Fruit fly (Drosophila melanogaster) whole organism, embryonic: ENCODE results near the gene Msh6.

ENCODE experiments used
- Antp ChIP-seq: fragments of 200-800 bp; sonication (Bioruptor generic); optimal IDR thresholded peaks from 3 replicates; lab custom pipeline; 2016; ENCODE audit warnings: missing biosample characterization, missing genetic modification characterization
- Awh ChIP-seq: fragments of 200-800 bp; sonication (Bioruptor generic); IDR thresholded peaks from 2 replicates; pipeline ENCODE4, ENCODE4 v1.3.6; 2022; ENCODE audit warnings: missing biosample characterization, missing genetic modification characterization
- CG10366 ChIP-seq: fragments of 200-800 bp; sonication (Bioruptor generic); IDR thresholded peaks from 2 replicates; pipeline ENCODE4 v1.3.6; 2022; ENCODE audit warnings: missing biosample characterization, missing genetic modification characterization
- CG10959 ChIP-seq: fragments of 200-800 bp; sonication (Bioruptor generic); IDR thresholded peaks from 2 replicates; pipeline ENCODE4 v1.3.6; 2022; ENCODE audit warnings: missing biosample characterization, missing genetic modification characterization
- CG1233 ChIP-seq: fragments of 200-800 bp; sonication (Bioruptor generic); optimal IDR thresholded peaks from 4 replicates; lab custom pipeline; 2018; ENCODE audit warnings: missing biosample characterization, mild to moderate bottlenecking, missing genetic modification characterization
- CG12769 ChIP-seq: fragments of 200-800 bp; sonication (Bioruptor generic); optimal IDR thresholded peaks from 2 replicates; lab custom pipeline; 2019; ENCODE audit warnings: missing biosample characterization, mild to moderate bottlenecking, missing genetic modification characterization, moderate library complexity
- CG13424 ChIP-seq: fragments of 200-800 bp; sonication (Bioruptor generic); optimal IDR thresholded peaks from 2 replicates; lab custom pipeline; 2019; ENCODE audit warnings: missing biosample characterization, mild to moderate bottlenecking, missing genetic modification characterization, moderate library complexity
- CG14860 ChIP-seq: fragments of 200-800 bp; sonication (Bioruptor generic); IDR thresholded peaks from 3 replicates; pipeline ENCODE4 v1.3.6; 2022; ENCODE audit warnings: missing biosample characterization, missing genetic modification characterization; ENCODE audit not compliant: partially characterized antibody
- CG1602 ChIP-seq: fragments of 200-800 bp; sonication (Bioruptor generic); optimal IDR thresholded peaks from 3 replicates; lab custom pipeline; 2016; ENCODE audit warnings: missing biosample characterization, missing genetic modification characterization
- CG1647 ChIP-seq: fragments of 200-800 bp; sonication (Bioruptor generic); optimal IDR thresholded peaks from 3 replicates; lab custom pipeline; 2016; ENCODE audit warnings: missing biosample characterization, missing genetic modification characterization
- CG17328 ChIP-seq: fragments of 200-800 bp; sonication (Bioruptor generic); IDR thresholded peaks from 2 replicates; pipeline ENCODE4 v1.3.6; 2022; ENCODE audit warnings: missing biosample characterization, missing genetic modification characterization
- CG18262 ChIP-seq: fragments of 200-800 bp; optimal IDR thresholded peaks from 3 replicates; lab custom pipeline; 2019; ENCODE audit warnings: missing biosample characterization, mild to moderate bottlenecking, missing genetic modification characterization, moderate library complexity
- CG18599 ChIP-seq: fragments of 200-800 bp; sonication (Bioruptor generic); optimal IDR thresholded peaks from 3 replicates; lab custom pipeline; 2017; ENCODE audit warnings: missing biosample characterization, missing genetic modification characterization, mild to moderate bottlenecking, moderate library complexity, missing genetic modification reagents
- CG18764 ChIP-seq: fragments of 200-800 bp; sonication (Bioruptor generic); optimal IDR thresholded peaks from 3 replicates; lab custom pipeline; 2016; ENCODE audit warnings: missing biosample characterization, missing genetic modification characterization
- CG2116 ChIP-seq: fragments of 200-800 bp; sonication (Bioruptor generic); optimal IDR thresholded peaks from 3 replicates; lab custom pipeline; 2018; ENCODE audit warnings: missing biosample characterization, mild to moderate bottlenecking, missing genetic modification characterization
- CG31388 ChIP-seq: fragments of 200-800 bp; sonication (Bioruptor generic); optimal IDR thresholded peaks from 2 replicates; lab custom pipeline; 2016; ENCODE audit warnings: missing biosample characterization, missing genetic modification characterization
- CG31441 ChIP-seq: fragments of 200-800 bp; sonication (Bioruptor generic); IDR thresholded peaks from 2 replicates; pipeline ENCODE4 v1.3.6; 2022; ENCODE audit warnings: missing biosample characterization, missing genetic modification characterization
- CG3726 ChIP-seq: fragments of 200-800 bp; sonication (Bioruptor generic); IDR thresholded peaks from 3 replicates; pipeline ENCODE4, ENCODE4 v1.3.6; 2022; ENCODE audit warnings: missing biosample characterization, missing genetic modification characterization
- CG8281 ChIP-seq: fragments of 200-800 bp; sonication (Bioruptor generic); optimal IDR thresholded peaks from 2 replicates; lab custom pipeline; 2018; ENCODE audit warnings: missing biosample characterization, mild to moderate bottlenecking, missing genetic modification characterization, moderate library complexity
- CG8388 ChIP-seq: fragments of 200-800 bp; sonication (Bioruptor generic); optimal IDR thresholded peaks from 2 replicates; lab custom pipeline; 2019; ENCODE audit warnings: missing biosample characterization, mild to moderate bottlenecking, missing genetic modification characterization, moderate library complexity
- CG9932 ChIP-seq: fragments of 200-800 bp; sonication (Bioruptor generic); IDR thresholded peaks from 2 replicates; pipeline ENCODE4 v1.3.6; 2022; ENCODE audit warnings: missing biosample characterization, missing genetic modification characterization
- CHES-1-like ChIP-seq: fragments of 200-800 bp; sonication (Bioruptor generic); optimal IDR thresholded peaks from 2 replicates; lab custom pipeline; 2016; ENCODE audit warnings: missing biosample characterization, missing genetic modification characterization
- D19B ChIP-seq: fragments of 200-800 bp; sonication (Bioruptor generic); optimal IDR thresholded peaks from 2 replicates; lab custom pipeline; 2017; ENCODE audit warnings: missing biosample characterization, mild to moderate bottlenecking, missing genetic modification characterization
- HLH3B ChIP-seq: fragments of 200-800 bp; sonication (Bioruptor generic); IDR thresholded peaks from 2 replicates; pipeline ENCODE4 v1.3.6; 2022; ENCODE audit warnings: missing biosample characterization, missing genetic modification characterization
- HLH4C ChIP-seq: fragments of 200-800 bp; sonication (Bioruptor generic); IDR thresholded peaks from 3 replicates; pipeline ENCODE4 v1.3.6; 2022; ENCODE audit warnings: missing biosample characterization, missing genetic modification characterization; ENCODE audit not compliant: partially characterized antibody
- Hmr ChIP-seq: fragments of 200-800 bp; sonication (Bioruptor generic); optimal IDR thresholded peaks from 3 replicates; lab custom pipeline; 2017; ENCODE audit warnings: mild to moderate bottlenecking, missing biosample characterization, missing genetic modification reagents, missing genetic modification characterization
- Hmx ChIP-seq: fragments of 200-800 bp; sonication (Bioruptor generic); optimal IDR thresholded peaks from 2 replicates; lab custom pipeline; 2016; ENCODE audit warnings: missing biosample characterization, missing genetic modification characterization
- MESR4 ChIP-seq: fragments of 200-800 bp; sonication (Bioruptor generic); optimal IDR thresholded peaks from 2 replicates; lab custom pipeline; 2018; ENCODE audit warnings: missing biosample characterization, mild to moderate bottlenecking, missing genetic modification characterization, moderate library complexity
- Max ChIP-seq: fragments of 200-800 bp; sonication (Bioruptor generic); optimal IDR thresholded peaks from 2 replicates; lab custom pipeline; 2016; ENCODE audit warnings: missing biosample characterization, mild to moderate bottlenecking, missing genetic modification characterization
- NfI ChIP-seq: fragments of 200-800 bp; sonication (Bioruptor generic); optimal IDR thresholded peaks from 3 replicates; lab custom pipeline; 2018; ENCODE audit warnings: missing biosample characterization, mild to moderate bottlenecking, missing genetic modification characterization, moderate library complexity
- Rfx ChIP-seq: fragments of 200-800 bp; sonication (Bioruptor generic); IDR thresholded peaks from 2 replicates; pipeline ENCODE4 v1.3.6; 2022; ENCODE audit warnings: missing biosample characterization, missing genetic modification characterization
- Scr ChIP-seq: fragments of 200-800 bp; sonication (Bioruptor generic); IDR thresholded peaks from 2 replicates; pipeline ENCODE4 v1.3.6; 2022; ENCODE audit warnings: missing biosample characterization, missing genetic modification characterization; ENCODE audit not compliant: partially characterized antibody
- Usf ChIP-seq: fragments of 200-800 bp; sonication (Bioruptor generic); optimal IDR thresholded peaks from 2 replicates; lab custom pipeline; 2017; ENCODE audit warnings: missing genotype, missing biosample characterization, missing genetic modification characterization
- Xrp1 ChIP-seq: fragments of 200-800 bp; sonication (Bioruptor generic); IDR thresholded peaks from 2 replicates; pipeline ENCODE4 v1.3.6; 2022; ENCODE audit warnings: missing biosample characterization, missing genetic modification characterization
- al ChIP-seq: fragments of 200-800 bp; sonication (Bioruptor generic); IDR thresholded peaks from 2 replicates; pipeline ENCODE4 v1.3.6; 2022; ENCODE audit warnings: missing biosample characterization, missing genetic modification characterization
- cas ChIP-seq: fragments of 200-800 bp; sonication (Bioruptor generic); IDR thresholded peaks from 2 replicates; pipeline ENCODE4 v1.3.6; 2022; ENCODE audit warnings: missing biosample characterization, missing genetic modification characterization
- chn ChIP-seq: fragments of 200-800 bp; sonication (Bioruptor generic); optimal IDR thresholded peaks from 2 replicates; lab custom pipeline; 2016; ENCODE audit warnings: missing biosample characterization, missing genetic modification characterization
- ftz-f1 ChIP-seq: fragments of 200-800 bp; sonication (Bioruptor generic); optimal IDR thresholded peaks from 2 replicates; lab custom pipeline; 2016; ENCODE audit warnings: missing biosample characterization, missing genetic modification characterization
- lmd ChIP-seq: fragments of 200-800 bp; sonication (Bioruptor generic); IDR thresholded peaks from 2 replicates; pipeline ENCODE4 v1.3.6; 2022; ENCODE audit warnings: missing biosample characterization, missing genetic modification characterization
- maf-S ChIP-seq: fragments of 200-800 bp; sonication (Bioruptor generic); optimal IDR thresholded peaks from 2 replicates; lab custom pipeline; 2016; ENCODE audit warnings: missing biosample characterization, missing genetic modification characterization
- mam ChIP-seq: fragments of 200-800 bp; sonication (Bioruptor generic); optimal IDR thresholded peaks from 3 replicates; lab custom pipeline; 2016; ENCODE audit warnings: missing biosample characterization, missing genetic modification characterization
- mirr ChIP-seq: fragments of 200-800 bp; sonication (Bioruptor generic); optimal IDR thresholded peaks from 3 replicates; lab custom pipeline; 2018; ENCODE audit warnings: missing biosample characterization, mild to moderate bottlenecking, missing genetic modification characterization
- nau ChIP-seq: fragments of 200-800 bp; sonication (Bioruptor generic); optimal IDR thresholded peaks from 3 replicates; lab custom pipeline; 2017; ENCODE audit warnings: missing biosample characterization, mild to moderate bottlenecking, missing genetic modification characterization, missing genetic modification reagents
- seq ChIP-seq: fragments of 200-800 bp; sonication (Bioruptor generic); IDR thresholded peaks from 2 replicates; pipeline ENCODE4 v1.3.6; 2022; ENCODE audit warnings: missing biosample characterization, missing genetic modification characterization
- sim ChIP-seq: fragments of 200-800 bp; sonication (Bioruptor generic); IDR thresholded peaks from 2 replicates; pipeline ENCODE4 v1.3.6; 2022; ENCODE audit warnings: missing biosample characterization, missing genetic modification characterization
- ttk ChIP-seq: fragments of 200-800 bp; sonication (Bioruptor generic); IDR thresholded peaks from 2 replicates; pipeline ENCODE4 v2.1.2; 2022; ENCODE audit warnings: missing biosample characterization, missing genetic modification characterization
- tup ChIP-seq: fragments of 200-800 bp; sonication (Bioruptor generic); optimal IDR thresholded peaks from 2 replicates; lab custom pipeline; 2016; ENCODE audit warnings: missing biosample characterization, mild to moderate bottlenecking, missing genetic modification characterization, moderate library complexity
- wek ChIP-seq: fragments of 200-800 bp; sonication (Bioruptor generic); optimal IDR thresholded peaks from 3 replicates; lab custom pipeline; 2018; ENCODE audit warnings: missing biosample characterization, mild to moderate bottlenecking, missing genetic modification characterization, moderate library complexity
- zen ChIP-seq: fragments of 200-800 bp; sonication (Bioruptor generic); optimal IDR thresholded peaks from 3 replicates; lab custom pipeline; 2018; ENCODE audit warnings: missing biosample characterization, mild to moderate bottlenecking, missing genetic modification characterization, moderate library complexity
- zen2 ChIP-seq: fragments of 200-800 bp; sonication (Bioruptor generic); IDR thresholded peaks from 3 replicates; pipeline ENCODE4 v1.3.6; 2022; ENCODE audit warnings: missing biosample characterization, missing genetic modification characterization; ENCODE audit not compliant: partially characterized antibody

Msh6 gene

dm6 chr3L:15104849-15105555 is 53.4 kb downstream of the Msh6 start (continued):
- TF ChIP-seq CG31441 (peak; percentile 55), CG1602 (GFP tag; lab: Kevin White, UChicago) (peak; percentile 11), CG18764 (GFP tag; lab: Kevin White, UChicago) (no peak), sim (GFP tag; lab: Robert Waterston, UW) (no peak), D19B (GFP tag; lab: Kevin White, UChicago) (peak; percentile 49), CG17328 (GFP tag; lab: Robert Waterston, UW) (no peak), Hmx (no peak), CG3726 (GFP tag; lab: Robert Waterston, UW) (no peak), mam (GFP tag; lab: Kevin White, UChicago) (peak; percentile 72), Scr (GFP tag; lab: Robert Waterston, UW) (no peak), zen2 (GFP tag; lab: Robert Waterston, UW) (no peak), Xrp1 (GFP tag; lab: Robert Waterston, UW) (peak; percentile 48), CG13424 (tag; lab: Kevin White, UChicago) (peak; percentile 70), zen (no peak), wek (GFP tag; lab: Kevin White, UChicago) (no peak), tup (GFP tag; lab: Kevin White, UChicago) (no peak), MESR4 (GFP tag; lab: Kevin White, UChicago) (no peak), CG1233 (GFP tag; lab: Kevin White, UChicago) (no peak), NfI (GFP tag; lab: Kevin White, UChicago) (peak; percentile 67), Usf (GFP tag; lab: Kevin White, UChicago) (no peak), CG10959 (GFP tag; lab: Robert Waterston, UW) (no peak), CG8281 (peak; percentile 17), mirr (no peak), CG10366 (GFP tag; lab: Robert Waterston, UW) (peak; percentile 47; the same call in 1 of the 2 replicates), CG18262 (peak; percentile 46), ttk (GFP tag; lab: Robert Waterston, UW) (no peak), Awh (GFP tag; lab: Robert Waterston, UW) (no peak), al (peak; percentile 38; the same call in 1 of the 2 replicates), CG8388 (GFP tag; lab: Kevin White, UChicago) (peak; percentile 27), Hmr (GFP tag; lab: Kevin White, UChicago) (peak; percentile 77), nau (peak; percentile 10), maf-S (peak; percentile 1), CG14860 (GFP tag; lab: Robert Waterston, UW) (no peak), Antp (peak; percentile 72), CG1647 (GFP tag; lab: Kevin White, UChicago) (no peak), CG31388 (GFP tag; lab: Kevin White, UChicago) (no peak), Rfx (GFP tag; lab: Robert Waterston, UW) (peak; percentile 65), CHES-1-like (GFP tag; lab: Kevin White, UChicago) (peak; percentile 70), seq (GFP tag; lab: Robert Waterston, UW) (no peak), lmd (GFP tag; lab: Robert Waterston, UW) (peak; percentile 68), ftz-f1 (GFP tag; lab: Kevin White, UChicago) (no peak), chn (GFP tag; lab: Kevin White, UChicago) (peak; percentile 44), cas (GFP tag; lab: Robert Waterston, UW) (no peak), CG18599 (peak; percentile 70), CG2116 (GFP tag; lab: Kevin White, UChicago) (no peak), HLH4C (GFP tag; lab: Robert Waterston, UW) (no peak), HLH3B (GFP tag; lab: Robert Waterston, UW) (peak; percentile 36; the same call in 1 of the 2 replicates), Max (GFP tag; lab: Kevin White, UChicago) (no peak), CG9932 (GFP tag; lab: Robert Waterston, UW) (peak; percentile 60), CG12769 (tag; lab: Kevin White, UChicago) (no peak)
